Fruit fly (Drosophila melanogaster) whole organism, wandering third instar larva: Measurements from ENCODE around the gene betaCOP.

ENCODE experiments used
- Abd-B ChIP-seq: fragments of >200 bp; optimal IDR thresholded peaks from 2 replicates; lab custom pipeline; 2017; ENCODE audit warnings: missing biosample characterization, missing genetic modification characterization
- CG9705 ChIP-seq: fragments of 200-800 bp; sonication (Bioruptor generic); optimal IDR thresholded peaks from 2 replicates; lab custom pipeline; 2018; ENCODE audit warnings: missing biosample characterization, mild to moderate bottlenecking, missing genetic modification characterization
- Dfd ChIP-seq: fragments of >200 bp; optimal IDR thresholded peaks from 2 replicates; lab custom pipeline; 2017; ENCODE audit warnings: missing biosample characterization, missing genetic modification characterization
- Dif ChIP-seq: fragments of 200-275, 200-300 bp; sonication (Bioruptor generic); optimal IDR thresholded peaks from 2 replicates; lab custom pipeline; 2018; ENCODE audit warnings: missing biosample characterization, missing genetic modification characterization; ENCODE audit not compliant: partially characterized antibody
- N ChIP-seq: fragments of >200 bp; optimal IDR thresholded peaks from 2 replicates; lab custom pipeline; 2018; ENCODE audit warnings: missing biosample characterization, missing external identifiers, missing genetic modification characterization
- OdsH ChIP-seq: fragments of 200-800 bp; sonication (Bioruptor generic); optimal IDR thresholded peaks from 2 replicates; lab custom pipeline; 2016; ENCODE audit warnings: missing biosample characterization, mild to moderate bottlenecking, missing genetic modification characterization
- Sp1 ChIP-seq: fragments of 200-800 bp; sonication (Bioruptor generic); optimal IDR thresholded peaks from 3 replicates; lab custom pipeline; 2019; ENCODE audit warnings: missing biosample characterization, mild to moderate bottlenecking, missing genetic modification characterization, moderate library complexity
- dmrt93B ChIP-seq: fragments of 200-800 bp; sonication (Bioruptor generic); optimal IDR thresholded peaks from 2 replicates; lab custom pipeline; 2018; ENCODE audit warnings: missing biosample characterization, mild to moderate bottlenecking, missing genetic modification characterization
- pan ChIP-seq: fragments of >200 bp; optimal IDR thresholded peaks from 2 replicates; lab custom pipeline; 2017
- psq ChIP-seq: fragments of 200-800 bp; sonication (Bioruptor generic); optimal IDR thresholded peaks from 3 replicates; lab custom pipeline; 2017; ENCODE audit warnings: missing biosample characterization, mild to moderate bottlenecking, missing genetic modification characterization, moderate library complexity
- woc ChIP-seq: sonication (Bioruptor generic); optimal IDR thresholded peaks from 2 replicates; lab custom pipeline; 2016; ENCODE audit warnings: missing biosample characterization, mild to moderate bottlenecking, missing genetic modification characterization

- TF ChIP-seq Abd-B (GFP tag; lab: Kevin White, UChicago) (no peak), Dfd (no peak), pan (lab: Kevin White, UChicago) (no peak), woc (GFP tag; lab: Kevin White, UChicago) (no peak), N (GFP tag; lab: Kevin White, UChicago) (no peak), Dif (GFP tag; lab: Kevin White, UChicago) (no peak), psq (GFP tag; lab: Kevin White, UChicago) (no peak), CG9705 (GFP tag; lab: Kevin White, UChicago) (no peak), dmrt93B (GFP tag; lab: Kevin White, UChicago) (no peak), Sp1 (GFP tag; lab: Kevin White, UChicago) (no peak), OdsH (GFP tag; lab: Kevin White, UChicago) (no peak)
Observed at dm6 chrX:18386784-18387183, 1.7 kb upstream of the betaCOP start, which contains the start of gene Tsf1.
